Fruit fly (Drosophila melanogaster): ENCODE measurements around the gene CG33725.

CG33725 gene

dm6 chr3L:12468016-12468415 lies 14.4 kb upstream of the CG33725 start, which contains the start of gene eyg (continued):
- TF ChIP-seq ranshi (GFP tag; IDR thresholded peaks at IDR 0.05), result peak; percentile 12; the same call in 1 of the 2 replicates
- TF ChIP-seq CHES-1-like (GFP tag; optimal IDR thresholded peaks at IDR 0.05), result peak; percentile 52
- peak; percentile 15 for TF ChIP-seq CG16863 (GFP tag; optimal IDR thresholded peaks at IDR 0.05)
- TF ChIP-seq lmd (GFP tag; IDR thresholded peaks at IDR 0.05), result no peak; the same call in 1 of the 2 replicates
- TF ChIP-seq CG17912 (GFP tag; optimal IDR thresholded peaks at IDR 0.05), result peak; percentile 77
- TF ChIP-seq CG6689 (GFP tag; IDR thresholded peaks at IDR 0.05), result no peak
- no peak for TF ChIP-seq CG11504 (tag; optimal IDR thresholded peaks at IDR 0.05)
- TF ChIP-seq CG10209 (GFP tag; optimal IDR thresholded peaks at IDR 0.05), result peak; percentile 40
- TF ChIP-seq jigr1 (GFP tag; IDR thresholded peaks at IDR 0.05), result no peak
- no peak for TF ChIP-seq CG1233 (GFP tag; optimal IDR thresholded peaks at IDR 0.05)
- peak; percentile 56 for TF ChIP-seq NK7.1 (GFP tag; optimal IDR thresholded peaks at IDR 0.05)
- no peak for TF ChIP-seq sna (GFP tag; IDR thresholded peaks at IDR 0.05; ENCODE audit: partially characterized antibody)
- peak; percentile 15 for TF ChIP-seq repo (GFP tag; optimal IDR thresholded peaks at IDR 0.05)
- TF ChIP-seq C15 (GFP tag; IDR thresholded peaks at IDR 0.05), result no peak
- TF ChIP-seq Scr (GFP tag; IDR thresholded peaks at IDR 0.05; ENCODE audit: partially characterized antibody), result peak; percentile 60
- no peak for TF ChIP-seq crc (GFP tag; optimal IDR thresholded peaks at IDR 0.05)
- no peak for TF ChIP-seq CG32772 (GFP tag; IDR thresholded peaks at IDR 0.05)
- TF ChIP-seq ttk (GFP tag; IDR thresholded peaks at IDR 0.05), result no peak
- peak; percentile 93 for TF ChIP-seq CG8478 (optimal IDR thresholded peaks at IDR 0.05)
- peak; percentile 6 for TF ChIP-seq CG7745 (tag; optimal IDR thresholded peaks at IDR 0.05)
- TF ChIP-seq prd (optimal IDR thresholded peaks at IDR 0.05), result no peak
- TF ChIP-seq prd (GFP tag; IDR thresholded peaks at IDR 0.05), result no peak; the same call in 2 of the 3 replicates
- TF ChIP-seq fu2 (GFP tag; optimal IDR thresholded peaks at IDR 0.05), result peak; percentile 8
- TF ChIP-seq Asciz (GFP tag; optimal IDR thresholded peaks at IDR 0.05), result no peak
- TF ChIP-seq Xrp1 (GFP tag; IDR thresholded peaks at IDR 0.05), result peak; percentile 64; the same call in 1 of the 2 replicates
- no peak for TF ChIP-seq BEAF-32 (GFP tag; optimal IDR thresholded peaks at IDR 0.05)
- TF ChIP-seq Hr3 (GFP tag; optimal IDR thresholded peaks at IDR 0.05), result no peak
- TF ChIP-seq pb (GFP tag; optimal IDR thresholded peaks at IDR 0.05), result peak; percentile 79
- TF ChIP-seq HLHmδ (GFP tag; optimal IDR thresholded peaks at IDR 0.05), result peak; percentile 46
- no peak for TF ChIP-seq ap (GFP tag; IDR thresholded peaks at IDR 0.05)
- no peak for TF ChIP-seq sens-2 (GFP tag; IDR thresholded peaks at IDR 0.05)
- TF ChIP-seq grau (tag; optimal IDR thresholded peaks at IDR 0.05), result no peak
- TF ChIP-seq Max (GFP tag; optimal IDR thresholded peaks at IDR 0.05), result no peak
- TF ChIP-seq knrl (GFP tag; IDR thresholded peaks at IDR 0.05; ENCODE audit: partially characterized antibody), result peak; percentile 49; the same call in 1 of the 3 replicates
- peak; percentile 41 for TF ChIP-seq gcm (GFP tag; optimal IDR thresholded peaks at IDR 0.05)
- TF ChIP-seq Sry-δ (GFP tag; optimal IDR thresholded peaks at IDR 0.05), result peak; percentile 16
- no peak for TF ChIP-seq sqz (GFP tag; optimal IDR thresholded peaks at IDR 0.05)
- peak; percentile 99 for TF ChIP-seq CG1832 (GFP tag; optimal IDR thresholded peaks at IDR 0.05)
- TF ChIP-seq CG31224 (GFP tag; IDR thresholded peaks at IDR 0.05), result no peak
- TF ChIP-seq nau (GFP tag; optimal IDR thresholded peaks at IDR 0.05), result peak; percentile 71
- TF ChIP-seq Dad (GFP tag; optimal IDR thresholded peaks at IDR 0.05), result peak; percentile 35
- TF ChIP-seq Sox100B (GFP tag; optimal IDR thresholded peaks at IDR 0.05), result no peak
- no peak for TF ChIP-seq gfzf (GFP tag; optimal IDR thresholded peaks at IDR 0.05)
- no peak for TF ChIP-seq CG15269 (tag; optimal IDR thresholded peaks at IDR 0.05)
- TF ChIP-seq H2.0 (GFP tag; IDR thresholded peaks at IDR 0.05), result no peak
- TF ChIP-seq CrebB (tag; optimal IDR thresholded peaks at IDR 0.05), result peak; percentile 66
- TF ChIP-seq CG12942 (GFP tag; optimal IDR thresholded peaks at IDR 0.05), result peak; percentile 24
- no peak for TF ChIP-seq row (GFP tag; IDR thresholded peaks at IDR 0.05)
- no peak for TF ChIP-seq CG10979 (tag; optimal IDR thresholded peaks at IDR 0.05)
- peak; percentile 100 for TF ChIP-seq CG10321 (GFP tag; IDR thresholded peaks at IDR 0.05)
- TF ChIP-seq Gsc (GFP tag; IDR thresholded peaks at IDR 0.05), result no peak
- peak; percentile 18 for TF ChIP-seq jing (GFP tag; optimal IDR thresholded peaks at IDR 0.05)
